Worm (Caenorhabditis elegans) whole organism, L1 larva: ENCODE measurements around the gene F26F12.2.
A peak's percentile ranks its signal among the peaks of the same experiment; 100 is the strongest.

Experiments used
- ama-1 ChIP-seq: fragments of 150-350 bp; optimal IDR thresholded peaks from 2 replicates; lab custom pipeline; 2014
- dpl-1 ChIP-seq, 3 experiments: fragments of 150-350 bp in 2 of 3; sonication (generic microtip) in 1 of 3; optimal IDR thresholded peaks; 2 replicates each; lab custom pipeline; 2014 to 2017; ENCODE audit warnings: missing biosample characterization in 3 of 3, missing genetic modification characterization in 3 of 3, missing genetic modification reagents in 3 of 3
- elt-2 ChIP-seq: sonication (generic microtip); optimal IDR thresholded peaks from 2 replicates; lab custom pipeline; 2016; ENCODE audit warnings: missing genetic modification characterization, mild to moderate bottlenecking, inconsistent platforms, missing compliant biosample characterization, missing genetic modification reagents
- elt-3 ChIP-seq, 6 experiments: fragments of 150-350 bp in 1 of 6; sonication (generic microtip); optimal IDR thresholded peaks; 2 replicates each; lab custom pipeline; 2017 to 2018; ENCODE audit warnings: missing biosample characterization in 6 of 6, missing genetic modification characterization in 6 of 6, inconsistent platforms in 1 of 6
- fkh-10 ChIP-seq: sonication (generic microtip); optimal IDR thresholded peaks from 2 replicates; lab custom pipeline; 2017; ENCODE audit warnings: missing biosample characterization, missing genetic modification reagents, missing genetic modification characterization
- nhr-19 ChIP-seq: fragments of 200-800 bp; sonication (Bioruptor generic); conservative IDR thresholded peaks from 2 replicates; pipeline ENCODE4 v1.3.6; 2022; ENCODE audit warnings: missing genetic modification characterization, missing compliant biosample characterization
- nhr-237 ChIP-seq: fragments of 150-350 bp; optimal IDR thresholded peaks from 2 replicates; lab custom pipeline; 2014; ENCODE audit warnings: missing biosample characterization, missing genetic modification characterization
- nhr-47 ChIP-seq: sonication (generic microtip); optimal IDR thresholded peaks from 2 replicates; lab custom pipeline; 2016; ENCODE audit warnings: mild to moderate bottlenecking, missing genetic modification characterization, moderate library complexity, missing compliant biosample characterization
- rnt-1 ChIP-seq: sonication (generic microtip); optimal IDR thresholded peaks from 2 replicates; lab custom pipeline; 2016; ENCODE audit warnings: mild to moderate bottlenecking, missing genetic modification characterization, moderate library complexity, missing compliant biosample characterization
- sox-4 ChIP-seq: sonication (generic microtip); optimal IDR thresholded peaks from 2 replicates; lab custom pipeline; 2016; ENCODE audit warnings: missing genetic modification characterization, missing compliant biosample characterization
- unc-130 ChIP-seq: fragments of 150-350 bp; optimal IDR thresholded peaks from 2 replicates; lab custom pipeline; 2017; ENCODE audit warnings: missing biosample characterization, missing genetic modification characterization, inconsistent platforms
- unc-62 ChIP-seq: fragments of 150-350 bp; optimal IDR thresholded peaks from 2 replicates; lab custom pipeline; 2014; ENCODE audit warnings: missing biosample characterization, missing genetic modification reagents, missing genetic modification characterization
- zag-1 ChIP-seq: fragments of 150-350 bp; optimal IDR thresholded peaks from 2 replicates; lab custom pipeline; 2014; ENCODE audit warnings: missing biosample characterization, missing genetic modification characterization

ce11 chrV:5826592-5826991 lies 11.8 kb downstream of the F26F12.2 start, which contains the start of gene let-418:
- TF ChIP-seq unc-62 (GFP tag; lab: Kevin White, UChicago) (no peak), ama-1 (no peak), elt-2 (tag; lab: Kevin White, UChicago) (no peak), rnt-1 (tag; lab: Kevin White, UChicago) (no peak), fkh-10 (no peak), nhr-237 (tag; lab: Kevin White, UChicago) (no peak), unc-130 (tag; lab: Kevin White, UChicago) (no peak), zag-1 (tag; lab: Kevin White, UChicago) (no peak), dpl-1 (GFP tag; optimal IDR thresholded peaks at IDR 0.05; lab: Kevin White, UChicago) (peak in 2 of 3 experiments; percentile 3 to 38), nhr-19 (GFP tag; lab: Robert Waterston, UW) (no peak), sox-4 (tag; lab: Kevin White, UChicago) (no peak), nhr-47 (no peak), elt-3 (tag; optimal IDR thresholded peaks at IDR 0.05; lab: Kevin White, UChicago) (no peak)
